Worm (Caenorhabditis elegans): ENCODE data around the gene C14H10.2.
A peak's percentile ranks its signal among the peaks of the same experiment; 100 is the strongest.

C14H10.2 gene

DNA sequence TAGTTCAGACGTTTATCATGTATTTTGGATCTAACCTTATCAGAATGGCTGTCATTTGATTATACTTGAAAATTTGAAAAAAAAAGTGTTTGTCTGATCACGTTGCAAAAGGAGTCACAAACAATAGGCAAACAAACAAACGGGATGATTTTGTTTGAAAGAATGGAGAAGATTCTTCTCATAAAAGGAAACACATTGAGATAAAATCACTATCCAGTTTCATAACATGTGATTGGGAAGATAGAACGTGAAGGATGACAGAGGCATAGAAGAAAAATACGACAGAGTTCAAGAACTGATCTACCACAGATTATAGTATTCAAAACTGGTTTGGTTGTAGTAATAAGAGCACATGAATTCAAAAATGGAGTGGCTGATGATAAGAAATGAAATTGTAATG, 33.9 kb downstream of the C14H10.2 start, which contains the start of gene F44A6.5 (continued):
- peak; percentile 18 for TF ChIP-seq mep-1 (tag; optimal IDR thresholded peaks at IDR 0.05)
- no peak for TF ChIP-seq lin-15B (tag; optimal IDR thresholded peaks at IDR 0.05)
- peak; percentile 71 for TF ChIP-seq nhr-90 (tag; optimal IDR thresholded peaks at IDR 0.05; ENCODE audit: poor library complexity)
- peak; percentile 63 for TF ChIP-seq lin-14 (GFP tag; optimal IDR thresholded peaks at IDR 0.05)
- TF ChIP-seq nhr-85 (tag), result peak; percentile 91
- no peak for TF ChIP-seq ets-5 (GFP tag; IDR thresholded peaks at IDR 0.05)
- peak; percentile 81 for TF ChIP-seq nhr-20 (tag; optimal IDR thresholded peaks at IDR 0.05)

- peak; percentile 21 for TF ChIP-seq dsc-1 (tag; optimal IDR thresholded peaks at IDR 0.05)
- no peak for TF ChIP-seq skn-1 (tag; optimal IDR thresholded peaks at IDR 0.05)
- no peak for TF ChIP-seq efl-3 (GFP tag; optimal IDR thresholded peaks at IDR 0.05)
- TF ChIP-seq elt-2 (tag; optimal IDR thresholded peaks at IDR 0.05), result peak; percentile 15
- TF ChIP-seq nhr-12 (tag; optimal IDR thresholded peaks at IDR 0.05), result no peak
- no peak for TF ChIP-seq ztf-11 (tag; optimal IDR thresholded peaks at IDR 0.05)
- TF ChIP-seq blmp-1 (tag; optimal IDR thresholded peaks at IDR 0.05), result no peak
- TF ChIP-seq ztf-4 (tag; optimal IDR thresholded peaks at IDR 0.05), result peak; percentile 52
- TF ChIP-seq fkh-4 (tag; optimal IDR thresholded peaks at IDR 0.05; ENCODE audit: borderline replicate concordance), result no peak
- peak; percentile 12 for TF ChIP-seq ama-1 (optimal IDR thresholded peaks at IDR 0.05)
- TF ChIP-seq egl-13 (tag; optimal IDR thresholded peaks at IDR 0.05), result no peak
- TF ChIP-seq lin-39 (tag; optimal IDR thresholded peaks at IDR 0.05), result no peak
- TF ChIP-seq mab-9 (GFP tag; IDR thresholded peaks at IDR 0.05), result no peak
Observed at ce11 chrX:10216857-10217256, 35.8 kb downstream of the C14H10.2 start.

DNA sequence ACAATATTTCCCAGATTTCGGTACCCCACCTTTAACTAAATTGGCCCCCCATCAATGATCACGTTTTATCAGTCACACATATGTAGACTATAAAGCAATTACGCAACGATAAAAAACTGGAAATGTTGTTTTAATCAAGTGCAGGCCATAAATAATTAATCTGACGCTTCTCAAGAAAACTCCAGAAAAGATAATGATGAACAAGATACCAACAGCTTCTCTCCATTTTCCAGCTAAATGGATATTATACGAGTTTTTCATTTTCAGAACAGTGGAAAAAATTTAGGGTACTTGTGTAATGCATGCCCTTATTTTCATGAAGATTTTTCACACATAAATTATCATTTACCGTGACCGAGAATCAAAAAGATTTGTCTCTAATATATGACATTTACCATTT, 36.3 kb downstream of the C14H10.2 start:
- TF ChIP-seq efl-1 (optimal IDR thresholded peaks at IDR 0.05), result no peak
- TF ChIP-seq efl-1 (GFP tag; optimal IDR thresholded peaks at IDR 0.05 in 1 of 2), result peak in 1 of 2 experiments; percentile 61
- TF ChIP-seq elt-2 (tag; optimal IDR thresholded peaks at IDR 0.05), result peak; percentile 55
- peak; percentile 8 for TF ChIP-seq nhr-71 (tag; optimal IDR thresholded peaks at IDR 0.05)
- TF ChIP-seq nhr-20 (tag; optimal IDR thresholded peaks at IDR 0.05), result peak; percentile 8
- TF ChIP-seq ceh-88 (GFP tag; IDR thresholded peaks at IDR 0.05), result no peak
- peak in 1 of 2 experiments; percentile 31 for TF ChIP-seq lin-35 (GFP tag; optimal IDR thresholded peaks at IDR 0.05)
- no peak for TF ChIP-seq xbp-1 (tag; optimal IDR thresholded peaks at IDR 0.05)

DNA sequence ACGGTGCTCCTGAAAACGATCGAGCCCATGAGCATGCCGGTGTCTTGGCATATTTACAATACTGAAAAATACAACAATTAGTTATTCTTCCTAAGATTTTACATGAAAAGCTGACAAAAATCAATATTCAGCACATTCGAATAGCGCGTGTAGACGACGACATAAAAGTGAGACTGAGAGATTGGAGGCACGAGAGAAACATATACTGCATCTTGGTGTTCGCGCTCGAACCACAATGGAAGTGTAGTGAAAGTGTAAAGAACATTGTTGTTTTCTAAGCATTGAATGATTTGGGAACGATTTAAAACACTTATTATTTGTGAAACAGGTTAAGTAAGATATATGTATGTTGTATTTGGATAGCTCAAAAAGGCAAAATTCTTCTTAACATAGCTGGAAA, 37.3 kb downstream of the C14H10.2 start, which contains the start of gene F44A6.4:
F44A6.4 (minus strand) TSS at position 67 of the 400 bp plus-strand sequence.
- TF ChIP-seq mab-9 (GFP tag; IDR thresholded peaks at IDR 0.05) (no peak), nhr-77 (tag; optimal IDR thresholded peaks at IDR 0.05) (no peak), aly-2 (tag; optimal IDR thresholded peaks at IDR 0.05) (no peak), efl-1 (optimal IDR thresholded peaks at IDR 0.05) (no peak), efl-1 (GFP tag; optimal IDR thresholded peaks at IDR 0.05 in 1 of 2) (peak in 1 of 2 experiments; percentile 45), unc-62 (GFP tag; optimal IDR thresholded peaks at IDR 0.05) (no peak), nhr-11 (tag; optimal IDR thresholded peaks at IDR 0.05) (no peak), blmp-1 (tag; optimal IDR thresholded peaks at IDR 0.05) (peak; percentile 81)

ce11 chrX:10212469-10212868, 40.2 kb downstream of the C14H10.2 start, which contains the start of gene F44A6.3:
TSS of gene F44A6.3 (plus strand) at chrX:10212769.
- no peak for TF ChIP-seq elt-3 (tag; optimal IDR thresholded peaks at IDR 0.05)
- TF ChIP-seq C04F5.9 (tag; optimal IDR thresholded peaks at IDR 0.05), result no peak
- TF ChIP-seq lir-3 (tag; optimal IDR thresholded peaks at IDR 0.05; ENCODE audit: poor library complexity), result no peak

DNA sequence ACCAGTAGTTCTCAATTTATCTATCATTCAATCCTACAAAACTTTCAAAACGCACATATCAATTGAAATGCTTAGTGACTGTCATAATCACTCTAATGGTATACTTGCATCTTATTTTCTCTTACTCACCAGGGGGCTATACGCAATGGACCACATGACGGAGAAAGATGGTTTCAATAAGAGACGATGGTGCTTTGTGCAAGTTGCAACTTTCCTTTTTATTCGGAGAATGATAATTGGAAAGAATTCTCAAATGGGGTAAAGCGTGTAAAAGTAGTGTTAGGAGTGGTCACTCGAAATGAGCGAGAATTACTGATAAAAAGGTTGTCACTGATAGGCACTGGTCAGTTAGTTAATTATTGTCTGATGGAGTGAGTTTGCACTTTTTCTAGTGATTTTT, 44.2 kb downstream of the C14H10.2 start:
- TF ChIP-seq ets-5 (GFP tag; IDR thresholded peaks at IDR 0.05), result no peak
- TF ChIP-seq ceh-8 (GFP tag; optimal IDR thresholded peaks at IDR 0.05), result no peak
- TF ChIP-seq lin-39 (tag; optimal IDR thresholded peaks at IDR 0.05), result no peak
- no peak for TF ChIP-seq unc-98 (GFP tag; IDR thresholded peaks at IDR 0.05)
- TF ChIP-seq dsc-1 (tag; optimal IDR thresholded peaks at IDR 0.05), result peak; percentile 51
- no peak for TF ChIP-seq elt-2 (tag; optimal IDR thresholded peaks at IDR 0.05)
- no peak for TF ChIP-seq zag-1 (tag; optimal IDR thresholded peaks at IDR 0.05)
